Fruit fly (Drosophila melanogaster): ENCODE measurements around the gene Gas41.

Gene Gas41

dm6 chr2L:6919203-6919849 is 30.7 kb downstream of the Gas41 start (continued):
- TF ChIP-seq Hmr (GFP tag; optimal IDR thresholded peaks at IDR 0.05) (no peak), corto (GFP tag; optimal IDR thresholded peaks at IDR 0.05) (no peak), zen2 (GFP tag; IDR thresholded peaks at IDR 0.05; ENCODE audit: partially characterized antibody) (no peak), ap (GFP tag; IDR thresholded peaks at IDR 0.05) (no peak), CG1233 (GFP tag; optimal IDR thresholded peaks at IDR 0.05) (peak; percentile 8), Max (GFP tag; optimal IDR thresholded peaks at IDR 0.05) (no peak), CG32532 (GFP tag; IDR thresholded peaks at IDR 0.05) (no peak), dimm (GFP tag; IDR thresholded peaks at IDR 0.05) (no peak), C15 (GFP tag; IDR thresholded peaks at IDR 0.05) (no peak), gsb (GFP tag; IDR thresholded peaks at IDR 0.05) (no peak), sr (GFP tag; IDR thresholded peaks at IDR 0.05) (no peak), Neu2 (GFP tag; optimal IDR thresholded peaks at IDR 0.05; ENCODE audit: borderline replicate concordance) (no peak), CG34224 (GFP tag; IDR thresholded peaks at IDR 0.05; ENCODE audit: partially characterized antibody) (no peak), PHDP (tag; optimal IDR thresholded peaks at IDR 0.05) (no peak), tx (GFP tag; optimal IDR thresholded peaks at IDR 0.05) (no peak), Myb (GFP tag; optimal IDR thresholded peaks at IDR 0.05) (no peak), nerfin-2 (GFP tag; IDR thresholded peaks at IDR 0.05; ENCODE audit: partially characterized antibody) (no peak), CG12942 (GFP tag; optimal IDR thresholded peaks at IDR 0.05) (no peak), CG12219 (GFP tag; optimal IDR thresholded peaks at IDR 0.05) (no peak), Dek (tag; optimal IDR thresholded peaks at IDR 0.05) (no peak), eve (GFP tag; optimal IDR thresholded peaks at IDR 0.05) (no peak), H15 (GFP tag; IDR thresholded peaks at IDR 0.05) (no peak), CG7928 (GFP tag; optimal IDR thresholded peaks at IDR 0.05) (no peak), stc (GFP tag; IDR thresholded peaks at IDR 0.05) (no peak), lbe (GFP tag; optimal IDR thresholded peaks at IDR 0.05) (peak; percentile 11), CG10274 (GFP tag; optimal IDR thresholded peaks at IDR 0.05) (no peak), CG17361 (GFP tag; IDR thresholded peaks at IDR 0.05) (no peak; the same call in 2 of the 3 replicates), nom (GFP tag; optimal IDR thresholded peaks at IDR 0.05) (no peak), Doc2 (GFP tag; IDR thresholded peaks at IDR 0.05) (no peak), CG1603 (tag; optimal IDR thresholded peaks at IDR 0.05) (peak; percentile 7), caup (GFP tag; optimal IDR thresholded peaks at IDR 0.05; ENCODE audit: severe bottlenecking) (no peak), Optix (GFP tag; IDR thresholded peaks at IDR 0.05) (no peak), CG30431 (GFP tag; optimal IDR thresholded peaks at IDR 0.05) (no peak), dan (GFP tag; IDR thresholded peaks at IDR 0.05) (no peak), ttk (GFP tag; IDR thresholded peaks at IDR 0.05) (no peak), ash1 (GFP tag; optimal IDR thresholded peaks at IDR 0.05) (no peak), Sry-β (GFP tag; optimal IDR thresholded peaks at IDR 0.05) (peak; percentile 15), HLHmδ (GFP tag; optimal IDR thresholded peaks at IDR 0.05) (no peak), Ada2b (GFP tag; IDR thresholded peaks at IDR 0.05) (no peak), so (GFP tag; IDR thresholded peaks at IDR 0.05) (no peak), Adf1 (GFP tag; IDR thresholded peaks at IDR 0.05) (no peak), CG17328 (GFP tag; IDR thresholded peaks at IDR 0.05) (no peak), ab (GFP tag; optimal IDR thresholded peaks at IDR 0.05) (no peak), ken (GFP tag; IDR thresholded peaks at IDR 0.05) (no peak), Stat92E (GFP tag; optimal IDR thresholded peaks at IDR 0.05) (no peak), knrl (GFP tag; IDR thresholded peaks at IDR 0.05; ENCODE audit: partially characterized antibody) (no peak), CG4404 (GFP tag; IDR thresholded peaks at IDR 0.05) (no peak), bsh (GFP tag; optimal IDR thresholded peaks at IDR 0.05) (no peak), Chrac-16 (GFP tag; optimal IDR thresholded peaks at IDR 0.05) (no peak), CG14441 (GFP tag; IDR thresholded peaks at IDR 0.05) (no peak), Side (GFP tag; optimal IDR thresholded peaks at IDR 0.05) (no peak)

Data from whole organism, embryonic.